Worm (Caenorhabditis elegans) whole organism, L4/young adult: ENCODE measurements around the gene F11C1.9.

ENCODE experiments used
- W03F9.2 ChIP-seq: fragments of 150-350 bp; optimal IDR thresholded peaks from 2 replicates; lab custom pipeline; 2014; ENCODE audit warnings: missing biosample characterization, missing genetic modification characterization
- dao-5 ChIP-seq: sonication (generic microtip); optimal IDR thresholded peaks from 2 replicates; lab custom pipeline; 2016; ENCODE audit warnings: missing genotype, missing genetic modification characterization, moderate library complexity, missing compliant biosample characterization
- him-1 ChIP-seq: sonication (generic microtip); optimal IDR thresholded peaks from 2 replicates; lab custom pipeline; 2016; ENCODE audit warnings: missing genotype, missing genetic modification reagents, missing genetic modification characterization, missing compliant biosample characterization

The F11C1.9 gene

ce11 chrX:12958897-12959296, 18.5 kb downstream of the F11C1.9 start:
- no peak for TF ChIP-seq dao-5
- TF ChIP-seq W03F9.2 (tag; lab: Kevin White, UChicago) = no peak
- TF ChIP-seq him-1 (tag; lab: Kevin White, UChicago) = no peak

ce11 chrX:12951175-12951574, 26.2 kb downstream of the F11C1.9 start:
- TF ChIP-seq dao-5 (no peak), W03F9.2 (tag; lab: Kevin White, UChicago) (no peak), him-1 (tag; lab: Kevin White, UChicago) (no peak)

ce11 chrX:12946533-12946932, 30.8 kb downstream of the F11C1.9 start, which contains the start of gene C05E7.3:
C05E7.3 (minus strand) TSS chrX:12946633.
- TF ChIP-seq W03F9.2 (tag; lab: Kevin White, UChicago) = no peak
- TF ChIP-seq dao-5 = no peak
- no peak for TF ChIP-seq him-1 (tag; lab: Kevin White, UChicago)

- TF ChIP-seq dao-5 (no peak), W03F9.2 (tag; lab: Kevin White, UChicago) (no peak)
Observed at ce11 chrX:12944661-12945060, 32.7 kb downstream of the F11C1.9 start.

- TF ChIP-seq him-1 (tag; lab: Kevin White, UChicago) (no peak), W03F9.2 (tag; lab: Kevin White, UChicago) (no peak), dao-5 (no peak)
Observed at ce11 chrX:12943166-12943565, 34.2 kb downstream of the F11C1.9 start, which contains the start of gene gmap-2. gmap-2 (minus strand) TSS chrX:12943266.

ce11 chrX:12942296-12942695, 35.1 kb downstream of the F11C1.9 start:
- TF ChIP-seq dao-5 (no peak), him-1 (tag; lab: Kevin White, UChicago) (no peak), W03F9.2 (tag; lab: Kevin White, UChicago) (no peak)

ce11 chrX:12940811-12941210, 36.5 kb downstream of the F11C1.9 start, which contains the start of gene gmap-3:
gmap-3 (minus strand) TSS chrX:12940958.
- TF ChIP-seq dao-5 (no peak), him-1 (tag; lab: Kevin White, UChicago) (no peak), W03F9.2 (tag; lab: Kevin White, UChicago) (no peak)

- TF ChIP-seq W03F9.2 (tag; lab: Kevin White, UChicago) (no peak), dao-5 (no peak), him-1 (tag; lab: Kevin White, UChicago) (no peak)
Observed at ce11 chrX:12937521-12937920, 39.8 kb downstream of the F11C1.9 start.

- no peak for TF ChIP-seq W03F9.2 (tag; lab: Kevin White, UChicago)
- no peak for TF ChIP-seq dao-5
- TF ChIP-seq him-1 (tag; lab: Kevin White, UChicago) = no peak
Observed at ce11 chrX:12935694-12936093, 41.7 kb downstream of the F11C1.9 start.

ce11 chrX:12934768-12935167, 42.6 kb downstream of the F11C1.9 start, which contains the start of gene gmap-1:
gmap-1 (minus strand) TSS chrX:12934978.
- TF ChIP-seq him-1 (tag; lab: Kevin White, UChicago) (no peak), W03F9.2 (tag; lab: Kevin White, UChicago) (no peak), dao-5 (no peak)

ce11 chrX:12929961-12930360, 47.4 kb downstream of the F11C1.9 start, which contains the start of gene C34E7.3:
C34E7.3 (plus strand) TSS chrX:12930261.
- TF ChIP-seq him-1 (tag; lab: Kevin White, UChicago) (no peak), W03F9.2 (tag; lab: Kevin White, UChicago) (no peak), dao-5 (no peak)

- TF ChIP-seq W03F9.2 (tag; lab: Kevin White, UChicago) (no peak), him-1 (tag; lab: Kevin White, UChicago) (no peak), dao-5 (no peak)
Observed at ce11 chrX:12928753-12929152, 48.6 kb downstream of the F11C1.9 start.
